Fruit fly (Drosophila melanogaster) whole organism, embryonic: ENCODE data around the gene CG8892.

ENCODE experiments used
- BEAF-32 ChIP-seq: fragments of 200-800 bp; sonication (Bioruptor generic); optimal IDR thresholded peaks from 3 replicates; lab custom pipeline; 2017; ENCODE audit warnings: missing biosample characterization, missing genetic modification characterization, mild to moderate bottlenecking, moderate library complexity, missing genetic modification reagents
- CG10979 ChIP-seq: fragments of 200-800 bp; sonication (Bioruptor generic); optimal IDR thresholded peaks from 2 replicates; lab custom pipeline; 2018; ENCODE audit warnings: missing biosample characterization, mild to moderate bottlenecking, missing genetic modification characterization, moderate library complexity
- CG11504 ChIP-seq: fragments of 200-800 bp; sonication (Bioruptor generic); optimal IDR thresholded peaks from 3 replicates; lab custom pipeline; 2019; ENCODE audit warnings: missing biosample characterization, mild to moderate bottlenecking, missing genetic modification characterization, moderate library complexity
- CG14014 ChIP-seq: fragments of 200-800 bp; sonication (Bioruptor generic); IDR thresholded peaks from 2 replicates; pipeline ENCODE4 v1.3.6; 2022; ENCODE audit warnings: missing biosample characterization, missing genetic modification characterization
- CG15011 ChIP-seq: fragments of 200-800 bp; sonication (Bioruptor generic); optimal IDR thresholded peaks from 3 replicates; lab custom pipeline; 2018; ENCODE audit warnings: missing biosample characterization, mild to moderate bottlenecking, missing genetic modification characterization
- CG1529 ChIP-seq: fragments of 200-800 bp; sonication (Bioruptor generic); optimal IDR thresholded peaks from 3 replicates; lab custom pipeline; 2018; ENCODE audit warnings: missing biosample characterization, missing genetic modification characterization
- CG1647 ChIP-seq: fragments of 200-800 bp; sonication (Bioruptor generic); optimal IDR thresholded peaks from 3 replicates; lab custom pipeline; 2016; ENCODE audit warnings: missing biosample characterization, missing genetic modification characterization
- CG16863 ChIP-seq: fragments of 200-800 bp; sonication (Bioruptor generic); optimal IDR thresholded peaks from 3 replicates; lab custom pipeline; 2016; ENCODE audit warnings: missing biosample characterization, missing genetic modification characterization
- CG17612 ChIP-seq: fragments of 200-800 bp; sonication (Bioruptor generic); IDR thresholded peaks from 2 replicates; pipeline ENCODE4 v1.3.6; 2022; ENCODE audit warnings: missing biosample characterization, missing genetic modification characterization
- CG18011 ChIP-seq: fragments of 200-800 bp; sonication (Bioruptor generic); optimal IDR thresholded peaks from 2 replicates; lab custom pipeline; 2017; ENCODE audit warnings: missing biosample characterization, missing genetic modification characterization, mild to moderate bottlenecking, moderate library complexity, missing genotype
- CG30020 ChIP-seq: fragments of 200-800 bp; optimal IDR thresholded peaks from 2 replicates; lab custom pipeline; 2019; ENCODE audit warnings: missing biosample characterization, mild to moderate bottlenecking, missing genetic modification characterization, moderate library complexity
- CG30431 ChIP-seq: fragments of 200-800 bp; sonication (Bioruptor generic); optimal IDR thresholded peaks from 2 replicates; lab custom pipeline; 2017; ENCODE audit warnings: missing biosample characterization, missing genetic modification characterization
- CG34376 ChIP-seq: fragments of 200-800 bp; sonication (Bioruptor generic); optimal IDR thresholded peaks from 2 replicates; lab custom pipeline; 2018; ENCODE audit warnings: missing biosample characterization, mild to moderate bottlenecking, missing genetic modification characterization
- CG4854 ChIP-seq: fragments of 200-800 bp; sonication (Bioruptor generic); optimal IDR thresholded peaks from 2 replicates; lab custom pipeline; 2016; ENCODE audit warnings: missing biosample characterization, missing genetic modification characterization, inconsistent platforms
- CG5953 ChIP-seq: fragments of 200-800 bp; sonication (Bioruptor generic); IDR thresholded peaks from 2 replicates; pipeline ENCODE4 v1.3.6; 2022; ENCODE audit warnings: missing biosample characterization, missing genetic modification characterization
- CG6683 ChIP-seq: fragments of 200-800 bp; sonication (Bioruptor generic); optimal IDR thresholded peaks from 2 replicates; lab custom pipeline; 2017; ENCODE audit warnings: missing biosample characterization, mild to moderate bottlenecking, missing genetic modification characterization, missing genetic modification reagents
- CG9817 ChIP-seq: fragments of 200-800 bp; sonication (Bioruptor generic); optimal IDR thresholded peaks from 2 replicates; lab custom pipeline; 2018; ENCODE audit warnings: missing biosample characterization, mild to moderate bottlenecking, missing genetic modification characterization, moderate library complexity
- CrebB ChIP-seq: fragments of 200-800 bp; sonication (Bioruptor generic); optimal IDR thresholded peaks from 3 replicates; lab custom pipeline; 2018; ENCODE audit warnings: missing biosample characterization, mild to moderate bottlenecking, missing genetic modification characterization
- D19A ChIP-seq: fragments of 200-800 bp; optimal IDR thresholded peaks from 3 replicates; lab custom pipeline; 2019; ENCODE audit warnings: missing biosample characterization, mild to moderate bottlenecking, missing genetic modification characterization, moderate library complexity
- HLH4C ChIP-seq: fragments of 200-800 bp; sonication (Bioruptor generic); IDR thresholded peaks from 3 replicates; pipeline ENCODE4 v1.3.6; 2022; ENCODE audit warnings: missing biosample characterization, missing genetic modification characterization; ENCODE audit not compliant: partially characterized antibody
- Hr39 ChIP-seq: fragments of >200 bp; optimal IDR thresholded peaks from 2 replicates; lab custom pipeline; 2017
- Lhr ChIP-seq: fragments of 200-800 bp; sonication (Bioruptor generic); optimal IDR thresholded peaks from 3 replicates; lab custom pipeline; 2017; ENCODE audit warnings: mild to moderate bottlenecking, missing biosample characterization, missing genetic modification reagents, missing genetic modification characterization
- Lim3 ChIP-seq: fragments of 200-800 bp; sonication (Bioruptor generic); IDR thresholded peaks from 2 replicates; pipeline ENCODE4 v1.3.6; 2022; ENCODE audit warnings: missing biosample characterization, missing genetic modification characterization
- Max ChIP-seq: fragments of 200-800 bp; sonication (Bioruptor generic); optimal IDR thresholded peaks from 2 replicates; lab custom pipeline; 2016; ENCODE audit warnings: missing biosample characterization, mild to moderate bottlenecking, missing genetic modification characterization
- NFAT ChIP-seq: fragments of 200-800 bp; sonication (Bioruptor generic); IDR thresholded peaks from 2 replicates; pipeline ENCODE4 v1.3.6; 2022; ENCODE audit warnings: missing biosample characterization, missing genetic modification characterization
- Ravus ChIP-seq: fragments of 200-800 bp; sonication (Bioruptor generic); IDR thresholded peaks from 2 replicates; pipeline ENCODE4 v1.3.6; 2022; ENCODE audit warnings: missing biosample characterization, missing genetic modification characterization
- Rx ChIP-seq: fragments of 200-800 bp; sonication (Bioruptor generic); IDR thresholded peaks from 2 replicates; pipeline ENCODE4 v1.3.6; 2022; ENCODE audit warnings: missing biosample characterization, missing genetic modification characterization
- Sry-β ChIP-seq: fragments of 200-800 bp; sonication (Bioruptor generic); optimal IDR thresholded peaks from 2 replicates; lab custom pipeline; 2018; ENCODE audit warnings: missing biosample characterization, mild to moderate bottlenecking, missing genetic modification characterization, moderate library complexity
- Sry-δ ChIP-seq: fragments of 200-800 bp; sonication (Bioruptor generic); optimal IDR thresholded peaks from 2 replicates; lab custom pipeline; 2016; ENCODE audit warnings: missing biosample characterization, missing genetic modification characterization
- Trl ChIP-seq, 3 experiments: fragments of >200 bp in 2 of 3; fragments of 200-800 bp in 1 of 3; sonication (Bioruptor generic) in 1 of 3; optimal IDR thresholded peaks; 2 replicates in 1 of 3; 3 replicates in 2 of 3; lab custom pipeline; 2016 to 2017; ENCODE audit warnings: missing biosample characterization in 1 of 3, missing genetic modification characterization in 1 of 3
- Xrp1 ChIP-seq: fragments of 200-800 bp; sonication (Bioruptor generic); IDR thresholded peaks from 2 replicates; pipeline ENCODE4 v1.3.6; 2022; ENCODE audit warnings: missing biosample characterization, missing genetic modification characterization
- al ChIP-seq: fragments of 200-800 bp; sonication (Bioruptor generic); IDR thresholded peaks from 2 replicates; pipeline ENCODE4 v1.3.6; 2022; ENCODE audit warnings: missing biosample characterization, missing genetic modification characterization
- caup ChIP-seq: fragments of 200-800 bp; sonication (Bioruptor generic); optimal IDR thresholded peaks from 3 replicates; lab custom pipeline; 2017; ENCODE audit warnings: missing biosample characterization, mild to moderate bottlenecking, missing genetic modification characterization, moderate library complexity; ENCODE audit not compliant: severe bottlenecking
- chn ChIP-seq: fragments of 200-800 bp; sonication (Bioruptor generic); optimal IDR thresholded peaks from 2 replicates; lab custom pipeline; 2016; ENCODE audit warnings: missing biosample characterization, missing genetic modification characterization
- dati ChIP-seq: fragments of 200-800 bp; sonication (Bioruptor generic); IDR thresholded peaks from 2 replicates; pipeline ENCODE4 v1.3.6; 2022; ENCODE audit warnings: missing biosample characterization, missing genetic modification characterization
- dimm ChIP-seq: fragments of 200-800 bp; sonication (Bioruptor generic); IDR thresholded peaks from 2 replicates; pipeline ENCODE4 v1.3.6; 2022; ENCODE audit warnings: missing biosample characterization, missing genetic modification characterization
- exex ChIP-seq: fragments of 200-800 bp; sonication (Bioruptor generic); optimal IDR thresholded peaks from 4 replicates; lab custom pipeline; 2018; ENCODE audit warnings: missing biosample characterization, mild to moderate bottlenecking, missing genetic modification characterization, moderate library complexity
- fd102C ChIP-seq: fragments of 200-800 bp; sonication (Bioruptor generic); optimal IDR thresholded peaks from 2 replicates; lab custom pipeline; 2018; ENCODE audit warnings: missing biosample characterization, mild to moderate bottlenecking, missing genetic modification characterization, moderate library complexity
- fu2 ChIP-seq: fragments of 200-800 bp; sonication (Bioruptor generic); optimal IDR thresholded peaks from 2 replicates; lab custom pipeline; 2016; ENCODE audit warnings: missing biosample characterization, missing genetic modification characterization
- luna ChIP-seq: fragments of 200-800 bp; sonication (Bioruptor generic); optimal IDR thresholded peaks from 2 replicates; lab custom pipeline; 2016; ENCODE audit warnings: missing biosample characterization, missing genetic modification characterization
- org-1 ChIP-seq: fragments of 200-800 bp; sonication (Bioruptor generic); optimal IDR thresholded peaks from 2 replicates; lab custom pipeline; 2017; ENCODE audit warnings: missing biosample characterization, missing genetic modification characterization
- pnt ChIP-seq: fragments of 200-800 bp; sonication (Bioruptor generic); optimal IDR thresholded peaks from 3 replicates; lab custom pipeline; 2016; ENCODE audit warnings: missing biosample characterization, missing genetic modification characterization
- psq ChIP-seq: fragments of 200-800 bp; sonication (Bioruptor generic); optimal IDR thresholded peaks from 2 replicates; lab custom pipeline; 2017; ENCODE audit warnings: missing biosample characterization, missing genetic modification characterization
- seq ChIP-seq: fragments of 200-800 bp; sonication (Bioruptor generic); IDR thresholded peaks from 2 replicates; pipeline ENCODE4 v1.3.6; 2022; ENCODE audit warnings: missing biosample characterization, missing genetic modification characterization
- so ChIP-seq: fragments of 200-800 bp; sonication (Bioruptor generic); IDR thresholded peaks from 3 replicates; pipeline ENCODE4 v1.3.6; 2022; ENCODE audit warnings: missing biosample characterization, missing genetic modification characterization
- sr ChIP-seq: fragments of 200-800 bp; sonication (Bioruptor generic); IDR thresholded peaks from 3 replicates; pipeline ENCODE4 v1.3.6; 2022; ENCODE audit warnings: missing biosample characterization, missing genetic modification characterization
- tna ChIP-seq: fragments of 200-800 bp; sonication (Bioruptor generic); IDR thresholded peaks from 2 replicates; pipeline ENCODE4 v1.3.6; 2022; ENCODE audit warnings: missing biosample characterization, missing genetic modification characterization; ENCODE audit not compliant: partially characterized antibody
- unpg ChIP-seq: fragments of 200-800 bp; sonication (Bioruptor generic); optimal IDR thresholded peaks from 3 replicates; lab custom pipeline; 2018; ENCODE audit warnings: missing biosample characterization, mild to moderate bottlenecking, missing genetic modification characterization, moderate library complexity
- usp ChIP-seq: fragments of >200 bp; optimal IDR thresholded peaks from 2 replicates; lab custom pipeline; 2017; ENCODE audit warnings: missing biosample characterization, missing genetic modification characterization
- z ChIP-seq: fragments of 200-800 bp; sonication (Bioruptor generic); IDR thresholded peaks from 3 replicates; pipeline ENCODE4 v1.3.6; 2022; ENCODE audit warnings: missing biosample characterization, missing genetic modification characterization
- zen ChIP-seq: fragments of 200-800 bp; sonication (Bioruptor generic); optimal IDR thresholded peaks from 3 replicates; lab custom pipeline; 2018; ENCODE audit warnings: missing biosample characterization, mild to moderate bottlenecking, missing genetic modification characterization, moderate library complexity

The CG8892 gene

dm6 chr2L:5010784-5011260 lies 29.4 kb upstream of the CG8892 start, which contains the start of the genes CG31917, Tfb5 and SelT (continued):
- no peak for TF ChIP-seq CG6683 (GFP tag; lab: Kevin White, UChicago)
- no peak for TF ChIP-seq D19A (tag; lab: Kevin White, UChicago)
- TF ChIP-seq sr (GFP tag; lab: Robert Waterston, UW), result no peak
- TF ChIP-seq z (GFP tag; lab: Robert Waterston, UW), result no peak
- TF ChIP-seq zen (tag; lab: Kevin White, UChicago), result peak; percentile 50
- no peak for TF ChIP-seq dimm (GFP tag; lab: Robert Waterston, UW)
- TF ChIP-seq Sry-β (GFP tag; lab: Kevin White, UChicago), result peak; percentile 96
- peak; percentile 89 for TF ChIP-seq BEAF-32 (GFP tag; lab: Kevin White, UChicago)
- no peak for TF ChIP-seq CG15011
- peak; percentile 28 for TF ChIP-seq Lhr (GFP tag; lab: Kevin White, UChicago)
- TF ChIP-seq Lim3 (GFP tag; lab: Robert Waterston, UW), result no peak
- TF ChIP-seq Sry-δ (GFP tag; lab: Kevin White, UChicago), result peak; percentile 91
- TF ChIP-seq tna (GFP tag; lab: Robert Waterston, UW), result no peak
- no peak for TF ChIP-seq pnt
- TF ChIP-seq caup (GFP tag; lab: Kevin White, UChicago), result no peak
- TF ChIP-seq NFAT, result no peak
- TF ChIP-seq Ravus (GFP tag; lab: Robert Waterston, UW), result no peak
- no peak for TF ChIP-seq Hr39 (lab: Kevin White, UChicago)
- no peak for TF ChIP-seq CG18011
- no peak for TF ChIP-seq CG30431 (GFP tag; lab: Kevin White, UChicago)
- no peak for TF ChIP-seq CG1529 (GFP tag; lab: Kevin White, UChicago)
- TF ChIP-seq Trl (optimal IDR thresholded peaks at IDR 0.05; lab: Kevin White, UChicago), result no peak
- no peak for TF ChIP-seq Trl (GFP tag; optimal IDR thresholded peaks at IDR 0.05; lab: Kevin White, UChicago)
- TF ChIP-seq CrebB (tag; lab: Kevin White, UChicago), result peak; percentile 1
- no peak for TF ChIP-seq CG30020 (tag; lab: Kevin White, UChicago)
- TF ChIP-seq Max (GFP tag; lab: Kevin White, UChicago), result peak; percentile 59
- peak; percentile 35 for TF ChIP-seq CG1647
- no peak for TF ChIP-seq Rx (GFP tag; lab: Robert Waterston, UW)
- no peak for TF ChIP-seq CG5953 (GFP tag; lab: Robert Waterston, UW)
- TF ChIP-seq org-1 (GFP tag; lab: Kevin White, UChicago), result no peak
- peak; percentile 3 for TF ChIP-seq CG34376 (GFP tag; lab: Kevin White, UChicago)
- TF ChIP-seq psq, result no peak
- no peak for TF ChIP-seq fd102C
- peak; percentile 65 for TF ChIP-seq CG11504 (tag; lab: Kevin White, UChicago)
- TF ChIP-seq CG16863 (GFP tag; lab: Kevin White, UChicago), result peak; percentile 57
- TF ChIP-seq Xrp1 (GFP tag; lab: Robert Waterston, UW), result peak; percentile 43; the same call in 1 of the 2 replicates
- TF ChIP-seq seq (GFP tag; lab: Robert Waterston, UW), result no peak
- TF ChIP-seq usp, result no peak
- no peak for TF ChIP-seq CG14014 (GFP tag; lab: Robert Waterston, UW)
- peak; percentile 39 for TF ChIP-seq CG10979 (tag; lab: Kevin White, UChicago)
- peak; percentile 65 for TF ChIP-seq HLH4C (GFP tag; lab: Robert Waterston, UW)
- no peak for TF ChIP-seq CG17612 (GFP tag; lab: Robert Waterston, UW)
- TF ChIP-seq exex (tag; lab: Kevin White, UChicago), result no peak
- no peak for TF ChIP-seq dati
- no peak for TF ChIP-seq luna
- peak; percentile 59 for TF ChIP-seq fu2
- TF ChIP-seq CG4854 (GFP tag; lab: Kevin White, UChicago), result peak; percentile 39
- no peak for TF ChIP-seq so (GFP tag; lab: Robert Waterston, UW)
- TF ChIP-seq CG9817 (tag; lab: Kevin White, UChicago), result peak; percentile 75
- TF ChIP-seq al (GFP tag; lab: Robert Waterston, UW), result no peak
- TF ChIP-seq unpg (GFP tag; lab: Kevin White, UChicago), result peak; percentile 68
- peak; percentile 9 for TF ChIP-seq chn
